Fruit fly (Drosophila melanogaster) whole organism, embryonic: ENCODE data around the gene Tsen2.

Experiments
- CG11093 ChIP-seq: fragments of 200-800 bp; sonication (Bioruptor generic); IDR thresholded peaks from 3 replicates; pipeline ENCODE4 v1.3.6; 2022; ENCODE audit warnings: missing biosample characterization, missing genetic modification characterization
- CG13624 ChIP-seq: fragments of 200-800 bp; sonication (Bioruptor generic); optimal IDR thresholded peaks from 2 replicates; lab custom pipeline; 2016; ENCODE audit warnings: missing biosample characterization, missing genetic modification characterization
- CG14667 ChIP-seq: fragments of 200-800 bp; sonication (Bioruptor generic); IDR thresholded peaks from 2 replicates; pipeline ENCODE4 v1.3.6; 2022; ENCODE audit warnings: missing biosample characterization, missing genetic modification characterization
- CG14860 ChIP-seq: fragments of 200-800 bp; sonication (Bioruptor generic); IDR thresholded peaks from 3 replicates; pipeline ENCODE4 v1.3.6; 2022; ENCODE audit warnings: missing biosample characterization, missing genetic modification characterization; ENCODE audit not compliant: partially characterized antibody
- CG1529 ChIP-seq: fragments of 200-800 bp; sonication (Bioruptor generic); optimal IDR thresholded peaks from 3 replicates; lab custom pipeline; 2018; ENCODE audit warnings: missing biosample characterization, missing genetic modification characterization
- CG1603 ChIP-seq: fragments of 200-800 bp; sonication (Bioruptor generic); optimal IDR thresholded peaks from 2 replicates; lab custom pipeline; 2019; ENCODE audit warnings: missing biosample characterization, mild to moderate bottlenecking, missing genetic modification characterization, moderate library complexity
- CG17829 ChIP-seq: fragments of 200-800 bp; optimal IDR thresholded peaks from 2 replicates; lab custom pipeline; 2019; ENCODE audit warnings: missing biosample characterization, mild to moderate bottlenecking, missing genetic modification characterization, moderate library complexity
- CG18764 ChIP-seq: fragments of 200-800 bp; sonication (Bioruptor generic); optimal IDR thresholded peaks from 3 replicates; lab custom pipeline; 2016; ENCODE audit warnings: missing biosample characterization, missing genetic modification characterization
- CG31441 ChIP-seq: fragments of 200-800 bp; sonication (Bioruptor generic); IDR thresholded peaks from 2 replicates; pipeline ENCODE4 v1.3.6; 2022; ENCODE audit warnings: missing biosample characterization, missing genetic modification characterization
- CG33213 ChIP-seq: fragments of 200-800 bp; sonication (Bioruptor generic); optimal IDR thresholded peaks from 3 replicates; lab custom pipeline; 2016; ENCODE audit warnings: missing biosample characterization, missing genetic modification characterization
- CG3847 ChIP-seq: fragments of 200-800 bp; sonication (Bioruptor generic); IDR thresholded peaks from 2 replicates; pipeline ENCODE4 v1.3.6; 2022; ENCODE audit warnings: missing biosample characterization, missing genetic modification characterization
- CG6254 ChIP-seq: fragments of 200-800 bp; sonication (Bioruptor generic); optimal IDR thresholded peaks from 3 replicates; lab custom pipeline; 2017; ENCODE audit warnings: mild to moderate bottlenecking, missing biosample characterization, missing genetic modification reagents, missing genetic modification characterization
- CG6654 ChIP-seq: fragments of 200-800 bp; sonication (Bioruptor generic); optimal IDR thresholded peaks from 2 replicates; lab custom pipeline; 2017; ENCODE audit warnings: missing biosample characterization, mild to moderate bottlenecking, missing genetic modification characterization
- CG7556 ChIP-seq: fragments of 200-800 bp; sonication (Bioruptor generic); optimal IDR thresholded peaks from 2 replicates; lab custom pipeline; 2017; ENCODE audit warnings: missing biosample characterization, mild to moderate bottlenecking, missing genetic modification characterization
- CG8281 ChIP-seq: fragments of 200-800 bp; sonication (Bioruptor generic); optimal IDR thresholded peaks from 2 replicates; lab custom pipeline; 2018; ENCODE audit warnings: missing biosample characterization, mild to moderate bottlenecking, missing genetic modification characterization, moderate library complexity
- CTCF ChIP-seq: fragments of 200-800 bp; sonication (Bioruptor generic); optimal IDR thresholded peaks from 2 replicates; lab custom pipeline; 2017; ENCODE audit warnings: missing biosample characterization, mild to moderate bottlenecking, missing genetic modification characterization, moderate library complexity
- Camta ChIP-seq: fragments of 200-800 bp; sonication (Bioruptor generic); optimal IDR thresholded peaks from 2 replicates; lab custom pipeline; 2016; ENCODE audit warnings: missing biosample characterization, missing genetic modification characterization
- Deaf1 ChIP-seq: fragments of 200-800 bp; optimal IDR thresholded peaks from 3 replicates; lab custom pipeline; 2019; ENCODE audit warnings: missing biosample characterization, mild to moderate bottlenecking, missing genetic modification characterization, moderate library complexity
- Fer3 ChIP-seq: fragments of 200-800 bp; sonication (Bioruptor generic); optimal IDR thresholded peaks from 2 replicates; lab custom pipeline; 2018; ENCODE audit warnings: missing biosample characterization, mild to moderate bottlenecking, missing genetic modification characterization, moderate library complexity
- HLH3B ChIP-seq: fragments of 200-800 bp; sonication (Bioruptor generic); IDR thresholded peaks from 2 replicates; pipeline ENCODE4 v1.3.6; 2022; ENCODE audit warnings: missing biosample characterization, missing genetic modification characterization
- Kr ChIP-seq: fragments of 200-800 bp; sonication (Bioruptor generic); optimal IDR thresholded peaks from 2 replicates; lab custom pipeline; 2017; ENCODE audit warnings: missing biosample characterization, mild to moderate bottlenecking, missing genetic modification characterization
- Myb ChIP-seq: fragments of 200-800 bp; sonication (Bioruptor generic); optimal IDR thresholded peaks from 2 replicates; lab custom pipeline; 2016; ENCODE audit warnings: missing biosample characterization, missing genetic modification characterization
- NK7.1 ChIP-seq: fragments of 200-800 bp; sonication (Bioruptor generic); optimal IDR thresholded peaks from 3 replicates; lab custom pipeline; 2016; ENCODE audit warnings: missing biosample characterization, missing genetic modification characterization
- Nf-YB ChIP-seq: fragments of 200-800 bp; sonication (Bioruptor generic); optimal IDR thresholded peaks from 3 replicates; lab custom pipeline; 2019; ENCODE audit warnings: missing biosample characterization, mild to moderate bottlenecking, missing genetic modification characterization, moderate library complexity
- Pdp1 ChIP-seq, 2 experiments: fragments of 200-800 bp; sonication (Bioruptor generic); optimal IDR thresholded peaks; 3 replicates each; lab custom pipeline; 2016; ENCODE audit warnings: missing biosample characterization in 2 of 2, missing genetic modification characterization in 2 of 2, mild to moderate bottlenecking in 1 of 2, moderate library complexity in 1 of 2
- az2 ChIP-seq: fragments of 200-800 bp; sonication (Bioruptor generic); optimal IDR thresholded peaks from 3 replicates; lab custom pipeline; 2016; ENCODE audit warnings: missing biosample characterization, missing genetic modification characterization
- cas ChIP-seq: fragments of 200-800 bp; sonication (Bioruptor generic); IDR thresholded peaks from 2 replicates; pipeline ENCODE4 v1.3.6; 2022; ENCODE audit warnings: missing biosample characterization, missing genetic modification characterization
- ci ChIP-seq: fragments of 200-800 bp; sonication (Bioruptor generic); IDR thresholded peaks from 3 replicates; pipeline ENCODE4 v1.3.6; 2022; ENCODE audit warnings: missing biosample characterization, missing genetic modification characterization
- corto ChIP-seq: fragments of 200-800 bp; sonication (Bioruptor generic); optimal IDR thresholded peaks from 2 replicates; lab custom pipeline; 2016; ENCODE audit warnings: missing biosample characterization, mild to moderate bottlenecking, missing genetic modification characterization, moderate library complexity
- ems ChIP-seq: fragments of 200-800 bp; sonication (Bioruptor generic); optimal IDR thresholded peaks from 3 replicates; lab custom pipeline; 2016; ENCODE audit warnings: missing biosample characterization, missing genetic modification characterization
- fd96Cb ChIP-seq: fragments of 200-800 bp; sonication (Bioruptor generic); optimal IDR thresholded peaks from 2 replicates; lab custom pipeline; 2018; ENCODE audit warnings: missing biosample characterization, mild to moderate bottlenecking, missing genetic modification characterization, moderate library complexity
- ftz-f1 ChIP-seq: fragments of 200-800 bp; sonication (Bioruptor generic); optimal IDR thresholded peaks from 2 replicates; lab custom pipeline; 2016; ENCODE audit warnings: missing biosample characterization, missing genetic modification characterization
- hkb ChIP-seq, 2 experiments: fragments of 200-800 bp in 1 of 2; fragments of >200 bp in 1 of 2; sonication (Bioruptor generic) in 1 of 2; IDR thresholded peaks in 1 of 2; optimal IDR thresholded peaks in 1 of 2; 2 replicates each; pipeline versions ENCODE4 v1.3.6 to Lab custom; 2017 to 2022; ENCODE audit warnings: missing biosample characterization in 1 of 2, missing genetic modification characterization in 1 of 2
- luna ChIP-seq: fragments of 200-800 bp; sonication (Bioruptor generic); optimal IDR thresholded peaks from 2 replicates; lab custom pipeline; 2016; ENCODE audit warnings: missing biosample characterization, missing genetic modification characterization
- nom ChIP-seq: fragments of 200-800 bp; sonication (Bioruptor generic); optimal IDR thresholded peaks from 2 replicates; lab custom pipeline; 2017; ENCODE audit warnings: missing biosample characterization, missing genetic modification characterization, mild to moderate bottlenecking, moderate library complexity, missing genetic modification reagents
- oc ChIP-seq: fragments of 200-800 bp; sonication (Bioruptor generic); optimal IDR thresholded peaks from 2 replicates; lab custom pipeline; 2018; ENCODE audit warnings: missing biosample characterization, mild to moderate bottlenecking, missing genetic modification characterization, moderate library complexity
- org-1 ChIP-seq: fragments of 200-800 bp; sonication (Bioruptor generic); optimal IDR thresholded peaks from 2 replicates; lab custom pipeline; 2017; ENCODE audit warnings: missing biosample characterization, missing genetic modification characterization
- pfk ChIP-seq: fragments of 200-800 bp; sonication (Bioruptor generic); optimal IDR thresholded peaks from 2 replicates; lab custom pipeline; 2018; ENCODE audit warnings: missing biosample characterization, mild to moderate bottlenecking, missing genetic modification characterization, moderate library complexity
- pnt ChIP-seq: fragments of 200-800 bp; sonication (Bioruptor generic); optimal IDR thresholded peaks from 3 replicates; lab custom pipeline; 2016; ENCODE audit warnings: missing biosample characterization, missing genetic modification characterization
- ranshi ChIP-seq: fragments of 200-800 bp; sonication (Bioruptor generic); IDR thresholded peaks from 2 replicates; pipeline ENCODE4 v1.3.6; 2022; ENCODE audit warnings: missing biosample characterization, missing genetic modification characterization
- row ChIP-seq: fragments of 200-800 bp; sonication (Bioruptor generic); IDR thresholded peaks from 3 replicates; pipeline ENCODE4 v1.3.6; 2022; ENCODE audit warnings: missing biosample characterization, missing genetic modification characterization
- schlank ChIP-seq: fragments of 200-800 bp; sonication (Bioruptor generic); optimal IDR thresholded peaks from 2 replicates; lab custom pipeline; 2018; ENCODE audit warnings: missing biosample characterization, mild to moderate bottlenecking, missing genetic modification characterization
- sens ChIP-seq: fragments of 200-800 bp; sonication (Bioruptor generic); peaks from one replicate; lab custom pipeline; 2016; ENCODE audit warnings: missing biosample characterization, missing genetic modification characterization
- sens-2 ChIP-seq: fragments of 200-800 bp; sonication (Bioruptor generic); IDR thresholded peaks from 2 replicates; pipeline ENCODE4 v1.3.6; 2022; ENCODE audit warnings: missing biosample characterization, missing genetic modification characterization
- sisA ChIP-seq: fragments of 200-800 bp; sonication (Bioruptor generic); IDR thresholded peaks from 2 replicates; pipeline ENCODE4 v1.3.6; 2022; ENCODE audit warnings: missing biosample characterization, missing genetic modification characterization
- stc ChIP-seq: fragments of 200-800 bp; sonication (Bioruptor generic); IDR thresholded peaks from 2 replicates; pipeline ENCODE4 v1.3.6; 2022; ENCODE audit warnings: missing biosample characterization, missing genetic modification characterization
- twi ChIP-seq: fragments of 200-800 bp; optimal IDR thresholded peaks from 2 replicates; lab custom pipeline; 2019; ENCODE audit warnings: missing biosample characterization, mild to moderate bottlenecking, missing genetic modification characterization, moderate library complexity
- tx ChIP-seq: fragments of 200-800 bp; sonication (Bioruptor generic); optimal IDR thresholded peaks from 2 replicates; lab custom pipeline; 2016; ENCODE audit warnings: missing biosample characterization, missing genetic modification characterization
- wor ChIP-seq: fragments of 200-800 bp; sonication (Bioruptor generic); IDR thresholded peaks from 2 replicates; pipeline ENCODE4 v1.3.6; 2022; ENCODE audit warnings: missing biosample characterization, missing genetic modification characterization

Gene Tsen2

DNA sequence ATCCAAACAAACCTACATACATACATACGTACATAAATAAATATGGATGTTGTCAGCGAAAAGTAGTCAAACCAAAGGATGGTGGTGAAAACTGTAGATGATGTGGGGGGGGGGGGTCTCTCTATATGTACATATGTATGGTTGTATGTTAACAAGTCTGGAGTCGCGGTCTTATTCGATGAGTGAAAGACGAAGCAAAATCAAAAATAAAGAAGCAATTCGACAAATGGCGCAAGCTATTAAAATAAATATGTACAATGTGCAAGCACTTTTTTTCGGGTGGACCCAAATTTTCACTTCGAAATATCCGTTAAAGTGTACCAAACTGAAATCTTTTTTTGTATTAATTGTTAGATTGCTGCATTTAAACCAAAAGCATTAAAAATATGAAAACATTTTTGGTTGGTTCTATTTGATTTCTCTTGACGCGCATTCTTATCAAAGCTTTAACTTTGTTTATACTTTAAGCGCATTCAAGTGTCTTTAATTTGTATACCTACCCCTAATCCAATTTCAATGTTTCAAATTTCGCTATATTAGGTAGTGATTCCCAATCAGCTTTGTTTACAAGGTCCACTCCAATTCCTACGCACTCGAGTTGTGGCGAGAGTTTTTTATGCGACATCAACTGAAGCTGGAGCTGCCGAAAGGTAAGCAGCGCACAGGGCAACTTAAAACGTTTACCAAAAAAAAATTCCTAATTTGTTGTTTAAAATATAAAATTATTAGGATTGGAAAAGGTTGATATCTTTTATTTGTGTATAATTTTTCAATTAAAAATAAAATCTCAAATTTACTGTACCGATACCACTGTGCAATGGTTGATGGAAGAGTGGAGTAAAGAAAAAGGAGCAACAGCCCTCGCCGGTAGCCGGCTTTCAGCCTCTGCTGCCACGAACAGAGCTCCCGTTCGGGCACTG is 45.4 kb upstream of the Tsen2 start, which contains the start of gene CG31807 (continued):
- TF ChIP-seq hkb (optimal IDR thresholded peaks at IDR 0.05; lab: Kevin White, UChicago) (no peak), hkb (GFP tag; IDR thresholded peaks at IDR 0.05; lab: Robert Waterston, UW) (peak; percentile 62), sens-2 (GFP tag; lab: Robert Waterston, UW) (0 out of 2 replicates have a peak, but pooled peaks have one; percentile 14), Deaf1 (tag; lab: Kevin White, UChicago) (peak; percentile 7), sisA (GFP tag; lab: Robert Waterston, UW) (peak; percentile 41), Myb (GFP tag; lab: Kevin White, UChicago) (peak; percentile 49), CG11093 (GFP tag; lab: Robert Waterston, UW) (no peak), CG8281 (no peak), CG7556 (GFP tag; lab: Kevin White, UChicago) (peak; percentile 78), CTCF (peak; percentile 29), ftz-f1 (GFP tag; lab: Kevin White, UChicago) (no peak), org-1 (GFP tag; lab: Kevin White, UChicago) (peak; percentile 80), Fer3 (tag; lab: Kevin White, UChicago) (peak; percentile 66), oc (tag; lab: Kevin White, UChicago) (peak; percentile 65), Kr (GFP tag; lab: Kevin White, UChicago) (no peak), pfk (GFP tag; lab: Kevin White, UChicago) (no peak), corto (GFP tag; lab: Kevin White, UChicago) (peak; percentile 84), Pdp1 (GFP tag; optimal IDR thresholded peaks at IDR 0.05; lab: Kevin White, UChicago) (peak; percentile 40 to 47), CG33213 (peak; percentile 16), tx (peak; percentile 32), sens (GFP tag; lab: Kevin White, UChicago) (peak; percentile 97), stc (GFP tag; lab: Robert Waterston, UW) (peak; percentile 55; the same call in 1 of the 2 replicates), pnt (GFP tag; lab: Kevin White, UChicago) (peak; percentile 5), ranshi (GFP tag; lab: Robert Waterston, UW) (0 out of 2 replicates have a peak, but pooled peaks have one; percentile 9), nom (GFP tag; lab: Kevin White, UChicago) (peak; percentile 95), ems (peak; percentile 42), Nf-YB (GFP tag; lab: Kevin White, UChicago) (peak; percentile 64), wor (GFP tag; lab: Robert Waterston, UW) (peak; percentile 25; the same call in 1 of the 2 replicates), CG1603 (peak; percentile 44), CG14667 (GFP tag; lab: Robert Waterston, UW) (no peak; the same call in 1 of the 2 replicates), NK7.1 (GFP tag; lab: Kevin White, UChicago) (no peak), twi (tag; lab: Kevin White, UChicago) (peak; percentile 51), CG31441 (GFP tag; lab: Robert Waterston, UW) (peak; percentile 75), row (GFP tag; lab: Robert Waterston, UW) (peak; percentile 59), az2 (GFP tag; lab: Kevin White, UChicago) (peak; percentile 69), CG6254 (GFP tag; lab: Kevin White, UChicago) (peak; percentile 53), Camta (GFP tag; lab: Kevin White, UChicago) (peak; percentile 73), CG6654 (GFP tag; lab: Kevin White, UChicago) (peak; percentile 58), CG14860 (GFP tag; lab: Robert Waterston, UW) (no peak), CG17829 (tag; lab: Kevin White, UChicago) (peak; percentile 79), HLH3B (peak; percentile 41; the same call in 1 of the 2 replicates), schlank (tag; lab: Kevin White, UChicago) (peak; percentile 40), cas (GFP tag; lab: Robert Waterston, UW) (no peak), ci (GFP tag; lab: Robert Waterston, UW) (peak; percentile 52; the same call in 1 of the 3 replicates), luna (no peak), CG1529 (GFP tag; lab: Kevin White, UChicago) (peak; percentile 69), CG18764 (GFP tag; lab: Kevin White, UChicago) (peak; percentile 34), fd96Cb (tag; lab: Kevin White, UChicago) (peak; percentile 45), CG3847 (GFP tag; lab: Robert Waterston, UW) (peak; percentile 44), CG13624 (GFP tag; lab: Kevin White, UChicago) (peak; percentile 41)
